Worm (Caenorhabditis elegans) whole organism, late embryonic: ENCODE measurements around the gene Y53C12A.10.
A peak's percentile ranks its signal among the peaks of the same experiment; 100 is the strongest.

Source experiments
- C08G9.2 ChIP-seq: sonication (generic microtip); optimal IDR thresholded peaks from 2 replicates; lab custom pipeline; 2016; ENCODE audit warnings: mild to moderate bottlenecking, missing genetic modification characterization, moderate library complexity, missing compliant biosample characterization
- F13H6.1 ChIP-seq: sonication (generic microtip); optimal IDR thresholded peaks from 2 replicates; lab custom pipeline; 2016; ENCODE audit warnings: missing genetic modification characterization, missing compliant biosample characterization
- K02D7.2 ChIP-seq: sonication (generic microtip); optimal IDR thresholded peaks from 2 replicates; lab custom pipeline; 2017; ENCODE audit warnings: mild to moderate bottlenecking, missing genetic modification characterization, missing compliant biosample characterization
- K09A11.1 ChIP-seq: sonication (generic microtip); optimal IDR thresholded peaks from 2 replicates; lab custom pipeline; 2017; ENCODE audit warnings: antibody characterized with exemption, mild to moderate bottlenecking, missing genetic modification characterization, missing compliant biosample characterization; ENCODE audit not compliant: insufficient read depth
- Y22D7AL.16 ChIP-seq: sonication (generic microtip); optimal IDR thresholded peaks from 2 replicates; lab custom pipeline; 2016; ENCODE audit warnings: missing genetic modification characterization, missing compliant biosample characterization
- ahr-1 ChIP-seq: sonication (generic microtip); optimal IDR thresholded peaks from 2 replicates; lab custom pipeline; 2016; ENCODE audit warnings: missing genetic modification characterization, missing compliant biosample characterization
- ama-1 ChIP-seq: fragments of 150-350 bp; optimal IDR thresholded peaks from 2 replicates; lab custom pipeline; 2014
- ceh-14 ChIP-seq: sonication (generic microtip); optimal IDR thresholded peaks from 2 replicates; lab custom pipeline; 2016; ENCODE audit warnings: missing genotype, missing genetic modification characterization, missing compliant biosample characterization
- ceh-18 ChIP-seq: sonication (generic microtip); optimal IDR thresholded peaks from 2 replicates; lab custom pipeline; 2016; ENCODE audit warnings: missing genetic modification characterization, missing compliant biosample characterization
- ceh-19 ChIP-seq: fragments of 200-800 bp; sonication (Bioruptor generic); optimal IDR thresholded peaks from 2 replicates; lab custom pipeline; 2018; ENCODE audit warnings: mild to moderate bottlenecking, missing genetic modification characterization, missing compliant biosample characterization
- ceh-2 ChIP-seq: sonication (generic microtip); optimal IDR thresholded peaks from 2 replicates; lab custom pipeline; 2016; ENCODE audit warnings: missing genotype, missing genetic modification characterization, missing compliant biosample characterization
- ceh-22 ChIP-seq: sonication (generic microtip); optimal IDR thresholded peaks from 2 replicates; lab custom pipeline; 2017; ENCODE audit warnings: missing biosample characterization, missing genetic modification characterization
- ceh-24 ChIP-seq: sonication (generic microtip); optimal IDR thresholded peaks from 2 replicates; lab custom pipeline; 2016; ENCODE audit warnings: mild to moderate bottlenecking, missing genetic modification characterization, missing compliant biosample characterization
- ceh-30 ChIP-seq: fragments of 150-350 bp; optimal IDR thresholded peaks from 2 replicates; lab custom pipeline; 2014; ENCODE audit warnings: missing biosample characterization, missing genetic modification characterization
- ceh-34 ChIP-seq: sonication (generic microtip); optimal IDR thresholded peaks from 2 replicates; lab custom pipeline; 2016; ENCODE audit warnings: mild to moderate bottlenecking, missing genetic modification characterization, missing compliant biosample characterization
- ceh-45 ChIP-seq: fragments of 200-800 bp; sonication (Bioruptor generic); IDR thresholded peaks from 2 replicates; pipeline ENCODE4 v1.3.6; 2022; ENCODE audit warnings: missing genetic modification reagents, missing genetic modification characterization, missing compliant biosample characterization
- ceh-6 ChIP-seq: fragments of 200-800 bp; sonication (Bioruptor generic); optimal IDR thresholded peaks from 2 replicates; lab custom pipeline; 2018; ENCODE audit warnings: mild to moderate bottlenecking, missing genetic modification characterization, missing compliant biosample characterization
- che-1 ChIP-seq: sonication (generic microtip); optimal IDR thresholded peaks from 2 replicates; lab custom pipeline; 2016; ENCODE audit warnings: mild to moderate bottlenecking, missing genetic modification characterization, missing compliant biosample characterization
- dmd-4 ChIP-seq: sonication (generic microtip); optimal IDR thresholded peaks from 2 replicates; lab custom pipeline; 2016; ENCODE audit warnings: borderline replicate concordance, missing genetic modification characterization, missing compliant biosample characterization
- dve-1 ChIP-seq: sonication (generic microtip); optimal IDR thresholded peaks from 2 replicates; lab custom pipeline; 2017; ENCODE audit warnings: antibody characterized with exemption, mild to moderate bottlenecking, missing genetic modification characterization, missing compliant biosample characterization
- elt-2 ChIP-seq: sonication (generic microtip); optimal IDR thresholded peaks from 2 replicates; lab custom pipeline; 2016; ENCODE audit warnings: missing genetic modification reagents, missing genetic modification characterization, missing compliant biosample characterization
- elt-4 ChIP-seq: sonication (generic microtip); optimal IDR thresholded peaks from 2 replicates; lab custom pipeline; 2016; ENCODE audit warnings: missing genetic modification characterization, missing compliant biosample characterization
- eyg-1 ChIP-seq: sonication (generic microtip); optimal IDR thresholded peaks from 2 replicates; lab custom pipeline; 2016; ENCODE audit warnings: missing genotype, missing genetic modification characterization, missing compliant biosample characterization
- fax-1 ChIP-seq: sonication (generic microtip); optimal IDR thresholded peaks from 2 replicates; lab custom pipeline; 2016; ENCODE audit warnings: missing genotype, missing genetic modification characterization, missing compliant biosample characterization
- fkh-10 ChIP-seq: fragments of 150-350 bp; optimal IDR thresholded peaks from 2 replicates; lab custom pipeline; 2014; ENCODE audit warnings: missing biosample characterization, missing genetic modification reagents, missing genetic modification characterization
- fkh-6 ChIP-seq: sonication (generic microtip); optimal IDR thresholded peaks from 2 replicates; lab custom pipeline; 2016; ENCODE audit warnings: missing genetic modification characterization, missing compliant biosample characterization
- hlh-13 ChIP-seq: fragments of 200-800 bp; sonication (Bioruptor generic); optimal IDR thresholded peaks from 2 replicates; lab custom pipeline; 2018; ENCODE audit warnings: mild to moderate bottlenecking, missing genetic modification characterization, missing compliant biosample characterization
- hlh-15 ChIP-seq: sonication (generic microtip); optimal IDR thresholded peaks from 2 replicates; lab custom pipeline; 2016; ENCODE audit warnings: missing genetic modification characterization, missing compliant biosample characterization
- hlh-6 ChIP-seq: sonication (generic microtip); optimal IDR thresholded peaks from 2 replicates; lab custom pipeline; 2016; ENCODE audit warnings: missing genotype, missing genetic modification characterization, missing compliant biosample characterization
- hlh-8 ChIP-seq: sonication (generic microtip); optimal IDR thresholded peaks from 2 replicates; lab custom pipeline; 2016; ENCODE audit warnings: missing genotype, missing genetic modification characterization, missing compliant biosample characterization
- lin-11 ChIP-seq: fragments of 200-800 bp; sonication (Bioruptor generic); optimal IDR thresholded peaks from 2 replicates; lab custom pipeline; 2018; ENCODE audit warnings: mild to moderate bottlenecking, missing genetic modification characterization, missing compliant biosample characterization
- madf-2 ChIP-seq: sonication (generic microtip); optimal IDR thresholded peaks from 2 replicates; lab custom pipeline; 2017; ENCODE audit warnings: missing genetic modification characterization, missing compliant biosample characterization
- mec-3 ChIP-seq: sonication (generic microtip); optimal IDR thresholded peaks from 2 replicates; lab custom pipeline; 2016; ENCODE audit warnings: borderline replicate concordance, missing genetic modification characterization, missing compliant biosample characterization
- nfya-1 ChIP-seq: sonication (generic microtip); optimal IDR thresholded peaks from 2 replicates; lab custom pipeline; 2017; ENCODE audit warnings: missing genetic modification characterization, mild to moderate bottlenecking, missing compliant biosample characterization, antibody characterized with exemption, moderate library complexity
- nhr-232 ChIP-seq: sonication (generic microtip); optimal IDR thresholded peaks from 2 replicates; lab custom pipeline; 2016; ENCODE audit warnings: missing genetic modification characterization, missing compliant biosample characterization
- odd-2 ChIP-seq: sonication (generic microtip); optimal IDR thresholded peaks from 2 replicates; lab custom pipeline; 2017; ENCODE audit warnings: antibody characterized with exemption, mild to moderate bottlenecking, missing genetic modification characterization, missing compliant biosample characterization
- pag-3 ChIP-seq: sonication (generic microtip); optimal IDR thresholded peaks from 2 replicates; lab custom pipeline; 2016; ENCODE audit warnings: missing compliant biosample characterization, missing genetic modification characterization, borderline replicate concordance
- pat-9 ChIP-seq: fragments of 200-800 bp; sonication (Bioruptor generic); optimal IDR thresholded peaks from 2 replicates; lab custom pipeline; 2018; ENCODE audit warnings: mild to moderate bottlenecking, missing genetic modification characterization, moderate library complexity, missing compliant biosample characterization
- pha-2 ChIP-seq: sonication (generic microtip); optimal IDR thresholded peaks from 2 replicates; lab custom pipeline; 2017; ENCODE audit warnings: mild to moderate bottlenecking, missing genetic modification characterization, missing compliant biosample characterization
- pqm-1 ChIP-seq: sonication (generic microtip); optimal IDR thresholded peaks from 2 replicates; lab custom pipeline; 2016; ENCODE audit warnings: missing genetic modification characterization, missing compliant biosample characterization
- pros-1 ChIP-seq: fragments of 150-350 bp; optimal IDR thresholded peaks from 2 replicates; lab custom pipeline; 2014; ENCODE audit warnings: missing biosample characterization, missing genetic modification reagents, missing genetic modification characterization
- ref-2 ChIP-seq: sonication (generic microtip); optimal IDR thresholded peaks from 2 replicates; lab custom pipeline; 2016; ENCODE audit warnings: missing genetic modification characterization, missing compliant biosample characterization
- rnt-1 ChIP-seq: sonication (generic microtip); optimal IDR thresholded peaks from 2 replicates; lab custom pipeline; 2016; ENCODE audit warnings: missing genetic modification characterization, missing compliant biosample characterization
- sdc-2 ChIP-seq: sonication (generic microtip); optimal IDR thresholded peaks from 2 replicates; lab custom pipeline; 2016; ENCODE audit warnings: missing genotype, missing genetic modification characterization, missing compliant biosample characterization
- sox-2 ChIP-seq: fragments of 200-800 bp; sonication (Bioruptor generic); IDR thresholded peaks from 2 replicates; pipeline ENCODE4 v1.3.6; 2022; ENCODE audit warnings: missing genetic modification reagents, missing genetic modification characterization, missing compliant biosample characterization
- syd-9 ChIP-seq: sonication (generic microtip); optimal IDR thresholded peaks from 2 replicates; lab custom pipeline; 2016; ENCODE audit warnings: mild to moderate bottlenecking, missing genetic modification characterization, moderate library complexity, missing compliant biosample characterization
- tbx-7 ChIP-seq: sonication (generic microtip); optimal IDR thresholded peaks from 2 replicates; lab custom pipeline; 2016; ENCODE audit warnings: missing genotype, missing genetic modification characterization, missing compliant biosample characterization
- ttx-3 ChIP-seq: sonication (generic microtip); optimal IDR thresholded peaks from 2 replicates; lab custom pipeline; 2016; ENCODE audit warnings: missing genetic modification reagents, missing genetic modification characterization, missing compliant biosample characterization
- unc-3 ChIP-seq, 2 experiments: fragments of 200-800 bp in 1 of 2; sonication (Bioruptor generic) in 1 of 2; sonication (generic microtip) in 1 of 2; conservative IDR thresholded peaks in 1 of 2; optimal IDR thresholded peaks in 1 of 2; 2 replicates each; pipeline versions ENCODE4 v1.3.6 to Lab custom; 2016 to 2022; ENCODE audit warnings: missing compliant biosample characterization in 2 of 2, missing genetic modification characterization in 2 of 2, missing genetic modification reagents in 1 of 2
- unc-42 ChIP-seq: sonication (generic microtip); optimal IDR thresholded peaks from 2 replicates; lab custom pipeline; 2016; ENCODE audit warnings: missing genotype, missing genetic modification characterization, missing compliant biosample characterization
- unc-55 ChIP-seq: sonication (generic microtip); optimal IDR thresholded peaks from 2 replicates; lab custom pipeline; 2017; ENCODE audit warnings: missing biosample characterization, missing genetic modification reagents, missing genetic modification characterization
- unc-86 ChIP-seq: sonication (generic microtip); optimal IDR thresholded peaks from 2 replicates; lab custom pipeline; 2016; ENCODE audit warnings: missing genetic modification characterization, missing compliant biosample characterization

The Y53C12A.10 gene

DNA sequence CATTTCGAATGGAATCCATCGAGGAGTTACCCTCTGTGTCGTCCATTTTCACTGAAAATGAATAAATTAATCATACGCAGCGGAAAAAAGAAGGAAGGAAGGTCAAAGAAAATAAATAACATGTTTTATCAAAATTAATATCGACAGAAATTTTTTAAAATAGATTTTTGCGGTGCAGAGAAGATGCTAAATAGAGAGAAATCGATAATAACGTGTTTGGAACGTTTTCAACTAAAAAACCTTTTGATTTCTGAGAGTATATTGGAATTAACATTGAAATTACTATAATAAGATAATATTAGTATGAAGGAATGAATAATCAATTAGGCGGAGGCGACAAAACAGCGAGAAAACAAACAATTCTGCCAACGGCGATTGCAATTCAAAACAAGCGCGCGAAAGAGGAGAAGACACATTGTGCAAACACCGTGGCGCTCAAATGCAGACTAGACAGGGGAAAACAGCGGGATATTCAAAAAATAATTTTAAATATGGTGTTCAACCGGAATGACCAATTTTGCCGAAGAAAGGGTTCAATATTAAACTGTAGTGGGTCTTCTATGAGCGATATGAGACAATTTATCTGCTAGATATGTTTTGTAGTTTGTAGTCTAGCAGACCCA, 11.9 kb upstream of the Y53C12A.10 start, which contains the start of gene wee-1.3:
wee-1.3 (minus strand) TSS at position 51 of the 623 bp plus-strand sequence.
- TF ChIP-seq sox-2 (GFP tag; lab: Robert Waterston, UW): 0 out of 2 replicates have a peak, but pooled peaks have one; percentile 15
- no peak for TF ChIP-seq ceh-22 (tag; lab: Kevin White, UChicago)
- TF ChIP-seq ceh-24 (tag; lab: Kevin White, UChicago): no peak
- TF ChIP-seq tbx-7 (tag; lab: Kevin White, UChicago): no peak
- peak; percentile 64 for TF ChIP-seq ceh-34 (tag; lab: Kevin White, UChicago)
- TF ChIP-seq pqm-1: no peak
- peak; percentile 10 for TF ChIP-seq ceh-2
- TF ChIP-seq unc-86 (tag; lab: Kevin White, UChicago): no peak
- TF ChIP-seq unc-3 (GFP tag; conservative IDR thresholded peaks at IDR 0.05; lab: Robert Waterston, UW): no peak
- no peak for TF ChIP-seq unc-3 (tag; optimal IDR thresholded peaks at IDR 0.05; lab: Kevin White, UChicago)
- TF ChIP-seq unc-55: no peak
- TF ChIP-seq mec-3 (tag; lab: Kevin White, UChicago): no peak
- TF ChIP-seq fax-1: no peak
- no peak for TF ChIP-seq odd-2 (tag; lab: Kevin White, UChicago)
- TF ChIP-seq F13H6.1 (tag; lab: Kevin White, UChicago): no peak
- TF ChIP-seq ceh-18 (tag; lab: Kevin White, UChicago): no peak
- TF ChIP-seq hlh-13 (GFP tag; lab: Kevin White, UChicago): no peak
- TF ChIP-seq hlh-8: no peak
- TF ChIP-seq C08G9.2 (tag; lab: Kevin White, UChicago): peak; percentile 20
- no peak for TF ChIP-seq pros-1 (tag; lab: Kevin White, UChicago)
- no peak for TF ChIP-seq eyg-1 (tag; lab: Kevin White, UChicago)
- TF ChIP-seq fkh-10 (GFP tag; lab: Kevin White, UChicago): no peak
- TF ChIP-seq elt-4: no peak
- no peak for TF ChIP-seq rnt-1 (tag; lab: Kevin White, UChicago)
- TF ChIP-seq madf-2 (tag; lab: Kevin White, UChicago): no peak
- no peak for TF ChIP-seq pat-9 (tag; lab: Kevin White, UChicago)
- TF ChIP-seq elt-2 (tag; lab: Kevin White, UChicago): peak; percentile 37
- peak; percentile 53 for TF ChIP-seq ref-2 (tag; lab: Kevin White, UChicago)
- TF ChIP-seq dmd-4: no peak
- TF ChIP-seq K02D7.2 (tag; lab: Kevin White, UChicago): no peak
- TF ChIP-seq hlh-15 (tag; lab: Kevin White, UChicago): no peak
- peak; percentile 59 for TF ChIP-seq nfya-1 (tag; lab: Kevin White, UChicago)
- no peak for TF ChIP-seq fkh-6 (tag; lab: Kevin White, UChicago)
- TF ChIP-seq syd-9 (tag; lab: Kevin White, UChicago): no peak
- no peak for TF ChIP-seq Y22D7AL.16 (tag; lab: Kevin White, UChicago)
- TF ChIP-seq dve-1 (tag; lab: Kevin White, UChicago): peak; percentile 22
- no peak for TF ChIP-seq nhr-232 (tag; lab: Kevin White, UChicago)
- no peak for TF ChIP-seq ama-1 (lab: Kevin White, UChicago)
- TF ChIP-seq ceh-45 (GFP tag; lab: Robert Waterston, UW): no peak
- no peak for TF ChIP-seq ceh-19 (GFP tag; lab: Kevin White, UChicago)
- no peak for TF ChIP-seq sdc-2 (tag; lab: Kevin White, UChicago)
- no peak for TF ChIP-seq ttx-3
- TF ChIP-seq lin-11 (tag; lab: Kevin White, UChicago): no peak
- TF ChIP-seq ceh-30 (tag; lab: Kevin White, UChicago): peak; percentile 18
- no peak for TF ChIP-seq che-1 (tag; lab: Kevin White, UChicago)
- no peak for TF ChIP-seq K09A11.1 (tag; lab: Kevin White, UChicago)
- TF ChIP-seq pag-3 (tag; lab: Kevin White, UChicago): no peak
- TF ChIP-seq ceh-14 (tag; lab: Kevin White, UChicago): peak; percentile 24
- no peak for TF ChIP-seq hlh-6 (tag; lab: Kevin White, UChicago)
- TF ChIP-seq ceh-6 (GFP tag; lab: Kevin White, UChicago): no peak
- TF ChIP-seq pha-2: no peak
- TF ChIP-seq unc-42 (tag; lab: Kevin White, UChicago): peak; percentile 53
- TF ChIP-seq ahr-1: no peak
